Worm (Caenorhabditis elegans) whole organism, young adult: ENCODE measurements around the gene Y49F6C.8.

Experiments used
- B0019.2 ChIP-seq: fragments of 200-800 bp; sonication (Bioruptor generic); conservative IDR thresholded peaks from 2 replicates; pipeline ENCODE4 v1.3.6; 2022; ENCODE audit warnings: missing genetic modification reagents, missing genetic modification characterization, missing compliant biosample characterization
- B0035.1 ChIP-seq: sonication (generic microtip); optimal IDR thresholded peaks from 2 replicates; lab custom pipeline; 2016; ENCODE audit warnings: missing genetic modification characterization, mild to moderate bottlenecking, missing compliant biosample characterization, missing genotype, missing genetic modification reagents
- C06A6.2 ChIP-seq: fragments of 200-800 bp; sonication (Bioruptor generic); conservative IDR thresholded peaks from 2 replicates; pipeline ENCODE4 v1.3.6; 2022; ENCODE audit warnings: missing genetic modification characterization, missing compliant biosample characterization
- D2030.7 ChIP-seq: fragments of 200-800 bp; sonication (Bioruptor generic); IDR thresholded peaks from 2 replicates; pipeline ENCODE4 v1.3.6; 2022; ENCODE audit warnings: missing genetic modification reagents, missing genetic modification characterization, missing compliant biosample characterization
- F23B12.7 ChIP-seq: sonication (generic microtip); optimal IDR thresholded peaks from 2 replicates; lab custom pipeline; 2017; ENCODE audit warnings: missing genetic modification characterization, mild to moderate bottlenecking, missing compliant biosample characterization, antibody characterized with exemption, moderate library complexity; ENCODE audit not compliant: insufficient read depth
- F33H1.4 ChIP-seq: fragments of 200-800 bp; sonication (Bioruptor generic); IDR thresholded peaks from 2 replicates; pipeline ENCODE4 v1.3.6; 2022; ENCODE audit warnings: missing genetic modification reagents, missing genetic modification characterization, missing compliant biosample characterization
- F37B4.10 ChIP-seq: fragments of 200-800 bp; sonication (Bioruptor generic); IDR thresholded peaks from 2 replicates; pipeline ENCODE4 v1.3.6; 2022; ENCODE audit warnings: missing genetic modification characterization, missing compliant biosample characterization
- Y56A3A.18 ChIP-seq: fragments of 200-800 bp; sonication (Bioruptor generic); IDR thresholded peaks from 2 replicates; pipeline ENCODE4 v1.3.6; 2022; ENCODE audit warnings: missing genetic modification reagents, missing genetic modification characterization, missing compliant biosample characterization
- attf-5 ChIP-seq: fragments of 200-800 bp; sonication (Bioruptor generic); optimal IDR thresholded peaks from 2 replicates; lab custom pipeline; 2018; ENCODE audit warnings: mild to moderate bottlenecking, missing genetic modification characterization, missing compliant biosample characterization
- cebp-2 ChIP-seq: fragments of 200-800 bp; sonication (Bioruptor generic); IDR thresholded peaks from 2 replicates; pipeline ENCODE4 v1.3.6; 2022; ENCODE audit warnings: missing genetic modification characterization, missing compliant biosample characterization
- ceh-27 ChIP-seq: fragments of 200-800 bp; sonication (Bioruptor generic); optimal IDR thresholded peaks from 2 replicates; lab custom pipeline; 2018; ENCODE audit warnings: mild to moderate bottlenecking, missing genetic modification characterization, moderate library complexity, missing compliant biosample characterization
- ceh-91 ChIP-seq: fragments of 200-800 bp; sonication (Bioruptor generic); IDR thresholded peaks from 2 replicates; pipeline ENCODE4 v1.3.6; 2022; ENCODE audit warnings: missing genetic modification reagents, missing genetic modification characterization, missing compliant biosample characterization
- chd-7 ChIP-seq: sonication (generic microtip); optimal IDR thresholded peaks from 2 replicates; lab custom pipeline; 2016; ENCODE audit warnings: mild to moderate bottlenecking, missing genetic modification characterization, moderate library complexity, missing compliant biosample characterization
- dox-1 ChIP-seq: fragments of 200-800 bp; sonication (Bioruptor generic); IDR thresholded peaks from 2 replicates; pipeline ENCODE4 v1.3.6; 2022; ENCODE audit warnings: missing genetic modification reagents, missing genetic modification characterization, missing compliant biosample characterization
- egl-44 ChIP-seq: fragments of 200-800 bp; sonication (Bioruptor generic); IDR thresholded peaks from 2 replicates; pipeline ENCODE4 v1.3.6; 2022; ENCODE audit warnings: missing genetic modification reagents, missing genetic modification characterization, missing compliant biosample characterization
- gei-17 ChIP-seq: fragments of 200-800 bp; sonication (Bioruptor generic); optimal IDR thresholded peaks from 2 replicates; lab custom pipeline; 2018; ENCODE audit warnings: mild to moderate bottlenecking, missing genetic modification characterization, missing compliant biosample characterization
- hmg-1.2 ChIP-seq: fragments of 200-800 bp; sonication (Bioruptor generic); IDR thresholded peaks from 2 replicates; pipeline ENCODE4 v1.3.6; 2022; ENCODE audit warnings: missing genetic modification reagents, missing genetic modification characterization, missing compliant biosample characterization
- hsf-1 ChIP-seq: fragments of 200-800 bp; sonication (Bioruptor generic); IDR thresholded peaks from 2 replicates; pipeline ENCODE4 v1.3.6; 2022; ENCODE audit warnings: missing genetic modification reagents, missing genetic modification characterization, missing compliant biosample characterization
- lin-54 ChIP-seq: fragments of 200-800 bp; sonication (Bioruptor generic); optimal IDR thresholded peaks from 2 replicates; lab custom pipeline; 2018; ENCODE audit warnings: mild to moderate bottlenecking, missing genetic modification characterization, missing compliant biosample characterization
- lir-1 ChIP-seq: fragments of 200-800 bp; sonication (Bioruptor generic); conservative IDR thresholded peaks from 2 replicates; pipeline ENCODE4 v1.3.6; 2022; ENCODE audit warnings: missing genetic modification reagents, missing genetic modification characterization, missing compliant biosample characterization
- lsl-1 ChIP-seq: fragments of 200-800 bp; sonication (Bioruptor generic); optimal IDR thresholded peaks from 2 replicates; lab custom pipeline; 2018; ENCODE audit warnings: mild to moderate bottlenecking, missing genetic modification characterization, moderate library complexity, missing compliant biosample characterization
- lsy-27 ChIP-seq: sonication (generic microtip); optimal IDR thresholded peaks from 2 replicates; lab custom pipeline; 2017; ENCODE audit warnings: missing genetic modification characterization, mild to moderate bottlenecking, missing compliant biosample characterization, antibody characterized with exemption, missing genotype, borderline replicate concordance; ENCODE audit not compliant: insufficient read depth
- madf-3 ChIP-seq: fragments of 200-800 bp; sonication (Bioruptor generic); IDR thresholded peaks from 2 replicates; pipeline ENCODE4 v1.3.6; 2022; ENCODE audit warnings: missing genetic modification reagents, missing genetic modification characterization, missing compliant biosample characterization
- madf-6 ChIP-seq: fragments of 200-800 bp; sonication (Bioruptor generic); IDR thresholded peaks from 2 replicates; pipeline ENCODE4 v1.3.6; 2022; ENCODE audit warnings: missing genetic modification reagents, missing genetic modification characterization, missing compliant biosample characterization
- madf-8 ChIP-seq: fragments of 200-800 bp; sonication (Bioruptor generic); conservative IDR thresholded peaks from 2 replicates; pipeline ENCODE4 v1.3.6; 2022; ENCODE audit warnings: missing genetic modification reagents, missing genetic modification characterization, missing compliant biosample characterization
- nhr-179 ChIP-seq: sonication (generic microtip); optimal IDR thresholded peaks from 2 replicates; lab custom pipeline; 2016; ENCODE audit warnings: mild to moderate bottlenecking, missing genetic modification characterization, missing compliant biosample characterization
- nhr-27 ChIP-seq: fragments of 200-800 bp; sonication (Bioruptor generic); optimal IDR thresholded peaks from 2 replicates; lab custom pipeline; 2018; ENCODE audit warnings: mild to moderate bottlenecking, missing genetic modification characterization, moderate library complexity, missing compliant biosample characterization
- nhr-80 ChIP-seq: sonication (generic microtip); optimal IDR thresholded peaks from 2 replicates; lab custom pipeline; 2016; ENCODE audit warnings: missing genetic modification characterization, missing compliant biosample characterization
- pbrm-1 ChIP-seq: fragments of 200-800 bp; sonication (Bioruptor generic); IDR thresholded peaks from 2 replicates; pipeline ENCODE4 v1.3.6; 2022; ENCODE audit warnings: missing genetic modification reagents, missing genetic modification characterization, missing compliant biosample characterization
- pha-4 ChIP-seq: fragments of 150-350 bp; sonication (generic microtip); optimal IDR thresholded peaks from 2 replicates; lab custom pipeline; 2014; ENCODE audit warnings: missing biosample characterization, missing genetic modification reagents, missing genetic modification characterization
- snpc-3.4 ChIP-seq: sonication (generic microtip); optimal IDR thresholded peaks from 2 replicates; lab custom pipeline; 2017; ENCODE audit warnings: missing genetic modification characterization, mild to moderate bottlenecking, missing compliant biosample characterization, antibody characterized with exemption, moderate library complexity, missing genotype, missing genetic modification reagents
- snpc-4 ChIP-seq, 5 experiments: fragments of 150-350 bp in 1 of 5; sonication (generic microtip) in 4 of 5; optimal IDR thresholded peaks; 2 replicates each; lab custom pipeline; 2014 to 2018; ENCODE audit warnings: missing genetic modification characterization in 5 of 5, missing biosample characterization in 3 of 5, antibody characterized with exemption in 2 of 5, mild to moderate bottlenecking in 2 of 5, missing compliant biosample characterization in 2 of 5, missing genotype in 2 of 5, moderate library complexity in 2 of 5, missing genetic modification reagents in 1 of 5
- tbx-9 ChIP-seq: sonication (generic microtip); optimal IDR thresholded peaks from 2 replicates; lab custom pipeline; 2016; ENCODE audit warnings: borderline replicate concordance, missing genetic modification characterization, inconsistent platforms, missing compliant biosample characterization
- unc-130 ChIP-seq: sonication (generic microtip); optimal IDR thresholded peaks from 2 replicates; lab custom pipeline; 2016; ENCODE audit warnings: missing genetic modification reagents, missing genetic modification characterization, missing compliant biosample characterization
- unc-62 ChIP-seq: fragments of 150-350 bp; optimal IDR thresholded peaks from 2 replicates; lab custom pipeline; 2014; ENCODE audit warnings: missing biosample characterization, missing genetic modification reagents, missing genetic modification characterization
- ztf-26 ChIP-seq: sonication (generic microtip); optimal IDR thresholded peaks from 2 replicates; lab custom pipeline; 2017; ENCODE audit warnings: missing genetic modification characterization, missing compliant biosample characterization
- ztf-28 ChIP-seq: fragments of 200-800 bp; sonication (Bioruptor generic); IDR thresholded peaks from 2 replicates; pipeline ENCODE4 v1.3.6; 2022; ENCODE audit warnings: missing genetic modification reagents, missing genetic modification characterization, missing compliant biosample characterization
- ztf-3 ChIP-seq: fragments of 200-800 bp; sonication (Bioruptor generic); optimal IDR thresholded peaks from 2 replicates; lab custom pipeline; 2018; ENCODE audit warnings: mild to moderate bottlenecking, missing genetic modification characterization, missing compliant biosample characterization
- ztf-6 ChIP-seq: fragments of 200-800 bp; sonication (Bioruptor generic); IDR thresholded peaks from 2 replicates; pipeline ENCODE4 v1.3.6; 2022; ENCODE audit warnings: missing genetic modification reagents, missing genetic modification characterization, missing compliant biosample characterization

Y49F6C.8 gene

ce11 chrII:3368097-3368496 is 1.8 kb downstream of the Y49F6C.8 start, which contains the start of gene Y49F6C.7:
Gene Y49F6C.7, minus strand, starts transcription at chrII:3368197.
- TF ChIP-seq ceh-27 (GFP tag; lab: Kevin White, UChicago) = no peak
- TF ChIP-seq chd-7 = no peak
- no peak for TF ChIP-seq F37B4.10 (GFP tag; lab: Robert Waterston, UW)
- no peak for TF ChIP-seq lin-54
- TF ChIP-seq Y56A3A.18 = no peak

DNA sequence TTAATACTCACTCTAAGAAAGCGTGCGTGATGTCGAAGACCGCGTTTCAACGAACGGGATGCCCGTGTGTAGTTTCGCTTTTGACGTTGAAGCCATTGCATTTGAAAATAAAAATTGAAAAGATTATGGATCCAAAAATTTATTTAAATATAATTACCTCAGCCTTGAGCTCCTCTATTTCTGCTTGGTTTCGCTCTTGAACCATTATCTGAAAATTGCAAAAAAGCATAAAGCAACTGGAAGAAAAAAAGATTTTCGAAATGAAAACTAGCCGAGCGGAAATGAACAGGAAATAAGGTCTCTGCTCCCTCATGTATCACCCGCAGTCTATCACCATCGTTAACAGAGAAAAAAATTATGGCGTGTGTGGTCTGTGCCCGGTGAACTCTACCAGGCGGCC is 2.8 kb downstream of the Y49F6C.8 start, which contains the start of gene Y49F6C.6:
TSS of gene Y49F6C.6 (minus strand) at position 101 of the 400 bp plus-strand sequence.
- TF ChIP-seq ceh-91 = no peak
- no peak for TF ChIP-seq ztf-26 (tag; lab: Kevin White, UChicago)
- no peak for TF ChIP-seq ztf-28 (GFP tag; lab: Robert Waterston, UW)
- no peak for TF ChIP-seq egl-44
- no peak for TF ChIP-seq ztf-3 (GFP tag; lab: Kevin White, UChicago)
- TF ChIP-seq B0019.2 (GFP tag; lab: Robert Waterston, UW) = no peak
- no peak for TF ChIP-seq B0035.1

ce11 chrII:3365569-3365968 is 4.3 kb downstream of the Y49F6C.8 start:
- TF ChIP-seq pbrm-1 (GFP tag; lab: Robert Waterston, UW) (0 out of 2 replicates have a peak, but pooled peaks have one; percentile 44), F33H1.4 (GFP tag; lab: Robert Waterston, UW) (peak; percentile 45), hsf-1 (GFP tag; lab: Robert Waterston, UW) (peak; percentile 96), madf-6 (0 out of 2 replicates have a peak, but pooled peaks have one; percentile 20), cebp-2 (0 out of 2 replicates have a peak, but pooled peaks have one; percentile 42), dox-1 (GFP tag; lab: Robert Waterston, UW) (peak; percentile 69)

- no peak for TF ChIP-seq tbx-9 (tag; lab: Kevin White, UChicago)
- TF ChIP-seq lir-1 (GFP tag; lab: Robert Waterston, UW) = no peak
- no peak for TF ChIP-seq nhr-179 (tag; lab: Kevin White, UChicago)
- no peak for TF ChIP-seq snpc-4 (GFP tag; optimal IDR thresholded peaks at IDR 0.05; lab: Kevin White, UChicago)
- no peak for TF ChIP-seq snpc-4 (tag; optimal IDR thresholded peaks at IDR 0.05; lab: Kevin White, UChicago)
These were observed 11.1 kb downstream of the Y49F6C.8 start, which contains the start of the genes lido-14 and bath-27 for ce11 chrII:3358834-3359233. Gene lido-14, plus strand, starts transcription at chrII:3359134. Gene bath-27, plus strand, starts transcription at chrII:3359139.

ce11 chrII:3349820-3350291 is 20.1 kb downstream of the Y49F6C.8 start, which contains the start of gene F14D2.8:
Gene F14D2.8, minus strand, starts transcription at chrII:3349870.
- peak; percentile 68 for TF ChIP-seq madf-6
- no peak for TF ChIP-seq pha-4 (tag; lab: Kevin White, UChicago)
- TF ChIP-seq lsy-27 (tag; lab: Kevin White, UChicago) = no peak
- TF ChIP-seq nhr-27 = no peak
- TF ChIP-seq madf-3 (GFP tag; lab: Robert Waterston, UW) = no peak
- no peak for TF ChIP-seq gei-17 (GFP tag; lab: Kevin White, UChicago)
- TF ChIP-seq lin-54 = no peak
- no peak for TF ChIP-seq F33H1.4 (GFP tag; lab: Robert Waterston, UW)
- no peak for TF ChIP-seq ceh-91
- TF ChIP-seq ztf-6 (GFP tag; lab: Robert Waterston, UW) = no peak
- no peak for TF ChIP-seq snpc-3.4
- TF ChIP-seq F23B12.7 = no peak
- no peak for TF ChIP-seq egl-44
- TF ChIP-seq Y56A3A.18 = no peak
- TF ChIP-seq hsf-1 (GFP tag; lab: Robert Waterston, UW) = no peak
- peak; percentile 25; the same call in 1 of the 2 replicates for TF ChIP-seq D2030.7
- 0 out of 2 replicates have a peak, but pooled peaks have one; percentile 6 for TF ChIP-seq madf-8 (GFP tag; lab: Robert Waterston, UW)
- no peak for TF ChIP-seq unc-62 (GFP tag; lab: Kevin White, UChicago)
- TF ChIP-seq unc-130 (GFP tag; lab: Kevin White, UChicago) = no peak
- TF ChIP-seq nhr-80 = no peak
- peak; percentile 86 for TF ChIP-seq lsl-1 (GFP tag; lab: Kevin White, UChicago)
- no peak for TF ChIP-seq hmg-1.2 (GFP tag; lab: Robert Waterston, UW)
- no peak for TF ChIP-seq C06A6.2 (GFP tag; lab: Robert Waterston, UW)
- no peak for TF ChIP-seq ztf-3 (GFP tag; lab: Kevin White, UChicago)
- TF ChIP-seq attf-5 (GFP tag; lab: Kevin White, UChicago) = no peak
